Fruit fly (Drosophila melanogaster): ENCODE data around the gene CG31924.

dm6 chr2L:1367696-1368095 lies 13.0 kb upstream of the CG31924 start, which contains the start of gene CG14346:
- TF ChIP-seq psq (optimal IDR thresholded peaks at IDR 0.05) (no peak), pan (optimal IDR thresholded peaks at IDR 0.05) (no peak)
